Fruit fly (Drosophila melanogaster) whole organism, adult: ENCODE measurements around the gene brk.

Experiments
- CG11617 ChIP-seq: fragments of 200-800 bp; sonication (Bioruptor generic); optimal IDR thresholded peaks from 2 replicates; lab custom pipeline; 2017; ENCODE audit warnings: mild to moderate bottlenecking, missing biosample characterization, missing genetic modification reagents, missing genetic modification characterization
- CG12768 ChIP-seq: fragments of 200-800 bp; sonication (Bioruptor generic); optimal IDR thresholded peaks from 2 replicates; lab custom pipeline; 2017; ENCODE audit warnings: missing biosample characterization, missing genetic modification characterization, mild to moderate bottlenecking, moderate library complexity, missing genetic modification reagents
- CG14711 ChIP-seq: fragments of 200-800 bp; sonication (Bioruptor generic); optimal IDR thresholded peaks from 2 replicates; lab custom pipeline; 2018; ENCODE audit warnings: missing biosample characterization, mild to moderate bottlenecking, missing genetic modification characterization, moderate library complexity
- CG1620 ChIP-seq: fragments of 200-800 bp; sonication (Bioruptor generic); optimal IDR thresholded peaks from 2 replicates; lab custom pipeline; 2016; ENCODE audit warnings: missing biosample characterization, missing genetic modification characterization
- CG33017 ChIP-seq: fragments of 200-800 bp; sonication (Bioruptor generic); optimal IDR thresholded peaks from 2 replicates; lab custom pipeline; 2018; ENCODE audit warnings: missing biosample characterization, mild to moderate bottlenecking, missing genetic modification characterization, moderate library complexity
- CG5204 ChIP-seq: fragments of 200-800 bp; sonication (Bioruptor generic); optimal IDR thresholded peaks from 2 replicates; lab custom pipeline; 2016; ENCODE audit warnings: missing biosample characterization, missing genetic modification characterization
- CG7045 ChIP-seq: fragments of 200-800 bp; sonication (Bioruptor generic); optimal IDR thresholded peaks from 2 replicates; lab custom pipeline; 2017; ENCODE audit warnings: missing biosample characterization, mild to moderate bottlenecking, missing genetic modification characterization
- CG7101 ChIP-seq: fragments of 200-800 bp; sonication (Bioruptor generic); optimal IDR thresholded peaks from 2 replicates; lab custom pipeline; 2018; ENCODE audit warnings: missing biosample characterization, mild to moderate bottlenecking, missing genetic modification characterization, moderate library complexity
- Clk ChIP-seq: fragments of 200-800 bp; sonication (Bioruptor generic); optimal IDR thresholded peaks from 2 replicates; lab custom pipeline; 2017; ENCODE audit warnings: missing biosample characterization, missing genetic modification characterization
- Crg-1 ChIP-seq: fragments of 200-800 bp; sonication (Bioruptor generic); optimal IDR thresholded peaks from 2 replicates; lab custom pipeline; 2016; ENCODE audit warnings: missing biosample characterization, missing genetic modification characterization
- Hr96 ChIP-seq: fragments of 200-800 bp; sonication (Bioruptor generic); optimal IDR thresholded peaks from 2 replicates; lab custom pipeline; 2016; ENCODE audit warnings: missing biosample characterization, missing genetic modification characterization
- Mnt ChIP-seq: fragments of 200-800 bp; sonication (Bioruptor generic); optimal IDR thresholded peaks from 2 replicates; lab custom pipeline; 2016; ENCODE audit warnings: missing biosample characterization, mild to moderate bottlenecking, missing genetic modification characterization
- bab1 ChIP-seq: fragments of 200-800 bp; sonication (Bioruptor generic); optimal IDR thresholded peaks from 3 replicates; lab custom pipeline; 2019; ENCODE audit warnings: missing biosample characterization, mild to moderate bottlenecking, missing genetic modification characterization, moderate library complexity
- cic ChIP-seq: fragments of 200-800 bp; sonication (Bioruptor generic); optimal IDR thresholded peaks from 2 replicates; lab custom pipeline; 2017; ENCODE audit warnings: missing biosample characterization, mild to moderate bottlenecking, missing genetic modification characterization, moderate library complexity
- cnc ChIP-seq, 2 experiments: fragments of >200 bp; optimal IDR thresholded peaks; 2 replicates each; lab custom pipeline; 2017
- kay ChIP-seq: fragments of 200-800 bp; sonication (Bioruptor generic); peaks from one replicate; lab custom pipeline; 2016; ENCODE audit warnings: missing biosample characterization, missing genetic modification characterization, borderline replicate concordance
- ovo ChIP-seq: fragments of 200-800 bp; sonication (Bioruptor generic); optimal IDR thresholded peaks from 2 replicates; lab custom pipeline; 2016; ENCODE audit warnings: missing biosample characterization, missing genetic modification characterization
- pad ChIP-seq: fragments of 200-800 bp; sonication (Bioruptor generic); optimal IDR thresholded peaks from 3 replicates; lab custom pipeline; 2017; ENCODE audit warnings: missing biosample characterization, missing genetic modification characterization, mild to moderate bottlenecking, moderate library complexity, missing genetic modification reagents
- tj ChIP-seq: fragments of 200-800 bp; sonication (Bioruptor generic); optimal IDR thresholded peaks from 3 replicates; lab custom pipeline; 2017; ENCODE audit warnings: missing biosample characterization, mild to moderate bottlenecking, missing genetic modification characterization, moderate library complexity
- toe ChIP-seq: fragments of 200-800 bp; sonication (Bioruptor generic); optimal IDR thresholded peaks from 2 replicates; lab custom pipeline; 2016; ENCODE audit warnings: missing biosample characterization, missing genetic modification characterization

The brk gene

DNA sequence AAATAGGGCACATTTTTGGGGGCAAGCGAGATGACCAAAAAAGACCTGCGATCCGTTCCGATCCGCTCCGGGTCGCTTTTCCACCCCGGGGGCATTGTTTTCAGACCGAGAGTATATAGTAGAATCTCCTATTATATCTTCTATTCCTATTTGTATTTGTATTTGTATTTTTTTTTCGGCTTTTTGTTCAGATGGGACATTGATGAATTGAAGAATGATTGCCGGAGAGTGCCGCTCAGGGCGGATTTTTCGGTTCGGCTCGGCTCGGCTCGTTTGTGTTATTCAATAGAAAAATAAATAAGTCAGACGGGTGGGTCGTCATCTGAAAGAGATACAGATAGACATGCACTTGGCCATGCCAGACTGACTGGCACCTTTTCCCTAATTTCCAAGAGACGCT, 14.1 kb downstream of the brk start:
- TF ChIP-seq CG14711 (tag; lab: Kevin White, UChicago), result no peak
- TF ChIP-seq tj (GFP tag; lab: Kevin White, UChicago), result no peak
- no peak for TF ChIP-seq CG7101 (tag; lab: Kevin White, UChicago)
- no peak for TF ChIP-seq bab1 (GFP tag; lab: Kevin White, UChicago)
- TF ChIP-seq CG12768, result no peak
- TF ChIP-seq pad (GFP tag; lab: Kevin White, UChicago), result no peak
- TF ChIP-seq ovo (GFP tag; lab: Kevin White, UChicago), result no peak
- no peak for TF ChIP-seq CG5204 (GFP tag; lab: Kevin White, UChicago)
- TF ChIP-seq CG33017 (tag; lab: Kevin White, UChicago), result no peak
- TF ChIP-seq kay (GFP tag; lab: Kevin White, UChicago), result no peak
- TF ChIP-seq Hr96 (GFP tag; lab: Kevin White, UChicago), result no peak
- no peak for TF ChIP-seq CG1620 (GFP tag; lab: Kevin White, UChicago)
- no peak for TF ChIP-seq CG11617 (GFP tag; lab: Kevin White, UChicago)
- no peak for TF ChIP-seq cic (GFP tag; lab: Kevin White, UChicago)
- no peak for TF ChIP-seq Crg-1 (GFP tag; lab: Kevin White, UChicago)
- TF ChIP-seq CG7045 (GFP tag; lab: Kevin White, UChicago), result no peak
- no peak for TF ChIP-seq Mnt (GFP tag; lab: Kevin White, UChicago)
- no peak for TF ChIP-seq cnc (optimal IDR thresholded peaks at IDR 0.05; lab: Kevin White, UChicago)
- TF ChIP-seq Clk (GFP tag; lab: Kevin White, UChicago), result no peak

dm6 chrX:7323649-7324511, 16.1 kb downstream of the brk start, which contains the start of the genes Atg5 and Dok:
Atg5 (minus strand) TSS chrX:7323770.
Dok (plus strand) TSS chrX:7324214.
- TF ChIP-seq CG33017 (tag; lab: Kevin White, UChicago) (no peak), toe (peak; percentile 19), cic (GFP tag; lab: Kevin White, UChicago) (no peak), cnc (optimal IDR thresholded peaks at IDR 0.05; lab: Kevin White, UChicago) (no peak), ovo (GFP tag; lab: Kevin White, UChicago) (no peak), Mnt (GFP tag; lab: Kevin White, UChicago) (no peak), Hr96 (GFP tag; lab: Kevin White, UChicago) (no peak), kay (GFP tag; lab: Kevin White, UChicago) (no peak), CG7101 (tag; lab: Kevin White, UChicago) (peak; percentile 2), pad (GFP tag; lab: Kevin White, UChicago) (no peak), CG1620 (GFP tag; lab: Kevin White, UChicago) (peak; percentile 36), CG7045 (GFP tag; lab: Kevin White, UChicago) (no peak), CG5204 (GFP tag; lab: Kevin White, UChicago) (no peak), tj (GFP tag; lab: Kevin White, UChicago) (peak; percentile 69), bab1 (GFP tag; lab: Kevin White, UChicago) (no peak), Clk (GFP tag; lab: Kevin White, UChicago) (no peak), Crg-1 (GFP tag; lab: Kevin White, UChicago) (peak; percentile 3), CG11617 (GFP tag; lab: Kevin White, UChicago) (no peak), CG12768 (no peak), CG14711 (tag; lab: Kevin White, UChicago) (peak; percentile 44)

dm6 chrX:7324816-7325246, 17.1 kb downstream of the brk start:
- peak; percentile 34 for TF ChIP-seq toe
- peak; percentile 98 for TF ChIP-seq bab1 (GFP tag; lab: Kevin White, UChicago)
- peak; percentile 88 for TF ChIP-seq CG33017 (tag; lab: Kevin White, UChicago)
- TF ChIP-seq Mnt (GFP tag; lab: Kevin White, UChicago), result peak; percentile 49
- peak; percentile 77 for TF ChIP-seq CG11617 (GFP tag; lab: Kevin White, UChicago)
- peak; percentile 93 for TF ChIP-seq tj (GFP tag; lab: Kevin White, UChicago)
- TF ChIP-seq Hr96 (GFP tag; lab: Kevin White, UChicago), result peak; percentile 67
- TF ChIP-seq CG12768, result peak; percentile 34
- TF ChIP-seq CG5204 (GFP tag; lab: Kevin White, UChicago), result peak; percentile 47
- no peak for TF ChIP-seq cnc (optimal IDR thresholded peaks at IDR 0.05; lab: Kevin White, UChicago)
- peak; percentile 51 for TF ChIP-seq Crg-1 (GFP tag; lab: Kevin White, UChicago)
- TF ChIP-seq Clk (GFP tag; lab: Kevin White, UChicago), result peak; percentile 6
- no peak for TF ChIP-seq kay (GFP tag; lab: Kevin White, UChicago)
- TF ChIP-seq CG1620 (GFP tag; lab: Kevin White, UChicago), result peak; percentile 58
- peak; percentile 89 for TF ChIP-seq CG14711 (tag; lab: Kevin White, UChicago)
- TF ChIP-seq pad (GFP tag; lab: Kevin White, UChicago), result peak; percentile 75
- peak; percentile 93 for TF ChIP-seq CG7101 (tag; lab: Kevin White, UChicago)
- TF ChIP-seq ovo (GFP tag; lab: Kevin White, UChicago), result peak; percentile 2
- TF ChIP-seq cic (GFP tag; lab: Kevin White, UChicago), result no peak
- TF ChIP-seq CG7045 (GFP tag; lab: Kevin White, UChicago), result peak; percentile 72

dm6 chrX:7328746-7329145, 21.0 kb downstream of the brk start, which contains the start of gene Acsf3:
Acsf3 (plus strand) TSS chrX:7329046.
- TF ChIP-seq CG1620 (GFP tag; lab: Kevin White, UChicago) (no peak), Clk (GFP tag; lab: Kevin White, UChicago) (no peak), toe (no peak), cic (GFP tag; lab: Kevin White, UChicago) (no peak)

DNA sequence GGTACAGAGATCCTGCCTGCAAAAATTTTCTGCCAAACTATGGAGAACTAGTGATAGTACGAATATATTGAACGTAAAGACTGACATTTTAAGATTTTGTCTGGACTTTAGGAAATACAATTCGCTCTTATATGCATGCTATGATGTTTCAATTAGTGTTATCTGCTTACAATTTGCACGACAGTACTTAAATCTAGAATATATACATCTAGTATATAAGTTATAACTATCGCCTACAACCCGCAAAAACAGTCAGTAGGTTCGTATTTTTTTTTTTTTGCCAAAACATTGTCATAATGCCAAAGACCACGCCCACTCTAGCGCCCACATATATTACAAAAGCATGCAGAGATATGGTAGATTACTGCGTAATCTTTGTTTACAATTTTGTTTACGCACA, 24.4 kb downstream of the brk start, which contains the start of gene CG42780:
Gene CG42780 (minus strand): TSS at position 101 of the 400 bp plus-strand sequence.
- TF ChIP-seq Crg-1 (GFP tag; lab: Kevin White, UChicago) (no peak), tj (GFP tag; lab: Kevin White, UChicago) (no peak)
